Fruit fly (Drosophila melanogaster) Kc167 (cell line): ENCODE results near the gene mthl7.

Source experiments
- Myc ChIP-seq: fragments of >200 bp; optimal IDR thresholded peaks from 2 replicates; lab custom pipeline; 2017; ENCODE audit warnings: missing external identifiers
- Sin3A ChIP-seq: fragments of >200 bp; optimal IDR thresholded peaks from 2 replicates; lab custom pipeline; 2018; ENCODE audit warnings: missing external identifiers
- h ChIP-seq: fragments of >200 bp; optimal IDR thresholded peaks from 3 replicates; lab custom pipeline; 2018; ENCODE audit warnings: missing external identifiers
- insv ChIP-seq: fragments of >200 bp; optimal IDR thresholded peaks from 3 replicates; lab custom pipeline; 2018; ENCODE audit warnings: missing external identifiers
- psq ChIP-seq: fragments of >200 bp; optimal IDR thresholded peaks from 2 replicates; lab custom pipeline; 2017; ENCODE audit warnings: missing external identifiers

DNA sequence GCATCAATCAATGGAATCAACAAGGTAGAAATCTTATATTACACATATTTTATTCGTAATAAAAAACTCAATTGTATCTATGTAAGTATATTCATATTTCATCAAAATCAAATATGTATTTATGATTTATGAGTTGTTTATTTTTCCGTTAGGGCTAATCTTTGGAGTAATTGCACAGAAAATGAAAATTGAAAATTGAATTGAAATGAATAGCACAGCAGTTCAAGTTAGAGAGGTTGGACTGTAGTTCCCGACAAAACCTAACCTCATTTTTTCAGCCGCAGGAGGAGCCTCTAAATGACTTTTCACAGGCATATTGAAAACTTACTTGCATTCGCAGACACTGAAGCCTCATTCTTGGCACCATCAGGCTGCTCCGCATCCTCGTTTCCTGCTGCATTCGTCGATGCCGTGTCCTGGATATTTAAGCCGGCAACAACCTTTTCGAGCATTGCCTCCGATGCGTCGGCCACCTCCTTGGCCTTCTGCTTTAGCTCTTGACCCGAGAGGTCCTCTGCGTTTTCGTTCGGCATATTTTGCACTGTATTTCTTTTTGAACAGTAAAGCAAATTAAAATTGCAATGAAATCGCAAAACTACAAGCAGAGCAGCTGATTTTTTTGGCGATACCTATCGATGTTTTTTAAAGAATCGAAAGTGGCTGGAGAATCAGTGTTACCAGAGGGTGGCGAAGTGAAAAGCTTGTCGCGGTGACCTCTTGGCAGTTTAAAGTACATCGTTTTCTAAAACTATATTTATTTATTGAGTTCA lies 2.3 kb downstream of the mthl7 start, which contains the start of gene Nmt:
- no peak for TF ChIP-seq Sin3A (lab: Kevin White, UChicago)
- TF ChIP-seq psq (lab: Kevin White, UChicago): no peak
- no peak for TF ChIP-seq Myc (lab: Kevin White, UChicago)
- no peak for TF ChIP-seq h (lab: Kevin White, UChicago)
- no peak for TF ChIP-seq insv (lab: Kevin White, UChicago)
